Fruit fly (Drosophila melanogaster): Measurements from ENCODE around the gene Rab11.

- peak; percentile 85 for TF ChIP-seq CG17829 (tag; optimal IDR thresholded peaks at IDR 0.05)
- no peak for TF ChIP-seq H2.0 (GFP tag; IDR thresholded peaks at IDR 0.05)
- no peak for TF ChIP-seq CG12071 (GFP tag; optimal IDR thresholded peaks at IDR 0.05)
- TF ChIP-seq gcm2 (GFP tag; optimal IDR thresholded peaks at IDR 0.05) = no peak
- no peak for TF ChIP-seq D19A (tag; optimal IDR thresholded peaks at IDR 0.05)
- no peak for TF ChIP-seq Gsc (GFP tag; IDR thresholded peaks at IDR 0.05)
- TF ChIP-seq CG6791 (GFP tag; IDR thresholded peaks at IDR 0.05; ENCODE audit: partially characterized antibody) = no peak
- TF ChIP-seq tio (GFP tag; optimal IDR thresholded peaks at IDR 0.05) = no peak
- TF ChIP-seq klu (GFP tag; IDR thresholded peaks at IDR 0.05) = peak; percentile 99
- TF ChIP-seq CG13287 (GFP tag; IDR thresholded peaks at IDR 0.05; ENCODE audit: partially characterized antibody) = 0 out of 2 replicates have a peak, but pooled peaks have one; percentile 36
- no peak for TF ChIP-seq CG11723 (GFP tag; optimal IDR thresholded peaks at IDR 0.05)
- TF ChIP-seq CG7271 (tag; optimal IDR thresholded peaks at IDR 0.05) = no peak
- peak; percentile 67 for TF ChIP-seq CG10654 (GFP tag; optimal IDR thresholded peaks at IDR 0.05)
Observed at dm6 chr3R:21138220-21138754, 27.1 kb downstream of the Rab11 start, which contains the start of gene meigo.

Data from whole organism, embryonic.